Worm (Caenorhabditis elegans): ENCODE measurements around the gene clp-9.

clp-9 gene

ce11 chrV:9916665-9917064, 30.9 kb upstream of the clp-9 start, which contains the start of gene C50H2.4:
C50H2.4 (plus strand) TSS chrV:9916965.
- TF ChIP-seq nhr-11 (tag; optimal IDR thresholded peaks at IDR 0.05) (no peak), cey-2 (tag; optimal IDR thresholded peaks at IDR 0.05; ENCODE audit: borderline replicate concordance, insufficient read depth) (no peak), ztf-11 (tag; optimal IDR thresholded peaks at IDR 0.05) (no peak), egl-43 (GFP tag; IDR thresholded peaks at IDR 0.05) (no peak), T26A8.4 (GFP tag; IDR thresholded peaks at IDR 0.05) (no peak), dve-1 (tag; optimal IDR thresholded peaks at IDR 0.05; ENCODE audit: insufficient read depth) (no peak), mdt-29 (GFP tag; IDR thresholded peaks at IDR 0.05) (no peak), daf-12 (tag; optimal IDR thresholded peaks at IDR 0.05) (no peak), nhr-10 (tag; optimal IDR thresholded peaks at IDR 0.05) (no peak), nhr-25 (tag; optimal IDR thresholded peaks at IDR 0.05; ENCODE audit: borderline replicate concordance, insufficient read depth) (no peak), dpl-1 (GFP tag; optimal IDR thresholded peaks at IDR 0.05) (no peak), pqm-1 (tag; optimal IDR thresholded peaks at IDR 0.05) (no peak), madf-5 (GFP tag; IDR thresholded peaks at IDR 0.05) (no peak), ces-1 (GFP tag; optimal IDR thresholded peaks at IDR 0.05) (no peak)

ce11 chrV:9915021-9915420, 29.3 kb upstream of the clp-9 start, which contains the start of gene mec-9:
mec-9 (minus strand) TSS chrV:9915121.
- TF ChIP-seq nhr-237 (tag; optimal IDR thresholded peaks at IDR 0.05) (no peak), snpc-1.2 (GFP tag; IDR thresholded peaks at IDR 0.05) (no peak), nhr-76 (tag; optimal IDR thresholded peaks at IDR 0.05) (no peak), ceh-28 (tag; optimal IDR thresholded peaks at IDR 0.05) (no peak), sdz-12 (GFP tag; optimal IDR thresholded peaks at IDR 0.05) (no peak), nhr-11 (tag; optimal IDR thresholded peaks at IDR 0.05) (no peak), nhr-28 (tag; optimal IDR thresholded peaks at IDR 0.05) (no peak), lsy-2 (tag; optimal IDR thresholded peaks at IDR 0.05) (no peak), spr-3 (GFP tag; optimal IDR thresholded peaks at IDR 0.05) (no peak), Y105C5A.15 (GFP tag; IDR thresholded peaks at IDR 0.05) (no peak)

ce11 chrV:9913863-9914262, 28.1 kb upstream of the clp-9 start, which contains the start of gene fipr-10:
fipr-10 (plus strand) TSS chrV:9914163.
- TF ChIP-seq spr-1 (tag; optimal IDR thresholded peaks at IDR 0.05): no peak
- no peak for TF ChIP-seq hif-1 (tag; optimal IDR thresholded peaks at IDR 0.05)
- TF ChIP-seq nhr-6 (tag; optimal IDR thresholded peaks at IDR 0.05): no peak
- no peak for TF ChIP-seq zfp-2 (tag; optimal IDR thresholded peaks at IDR 0.05)
- no peak for TF ChIP-seq zip-2 (tag; optimal IDR thresholded peaks at IDR 0.05)
- no peak for TF ChIP-seq mes-2 (tag; optimal IDR thresholded peaks at IDR 0.05; ENCODE audit: poor library complexity, severe bottlenecking)
- no peak for TF ChIP-seq madf-9 (GFP tag; conservative IDR thresholded peaks at IDR 0.05)
- TF ChIP-seq snpc-1.2 (GFP tag; IDR thresholded peaks at IDR 0.05): no peak
- no peak for TF ChIP-seq ceh-82 (tag; optimal IDR thresholded peaks at IDR 0.05)

ce11 chrV:9911165-9911564, 25.4 kb upstream of the clp-9 start:
- TF ChIP-seq T26A8.4 (GFP tag; IDR thresholded peaks at IDR 0.05): no peak
- peak in 1 of 2 experiments; percentile 45 for TF ChIP-seq unc-62 (GFP tag; optimal IDR thresholded peaks at IDR 0.05 in 1 of 2)
- no peak for TF ChIP-seq unc-62 (tag; optimal IDR thresholded peaks at IDR 0.05)
- TF ChIP-seq fkh-10 (GFP tag; optimal IDR thresholded peaks at IDR 0.05): no peak
- no peak for TF ChIP-seq lin-15B (tag; optimal IDR thresholded peaks at IDR 0.05)
- no peak for TF ChIP-seq spr-3 (GFP tag; optimal IDR thresholded peaks at IDR 0.05)
- TF ChIP-seq ztf-11 (tag; optimal IDR thresholded peaks at IDR 0.05): no peak

ce11 chrV:9909624-9910023, 23.9 kb upstream of the clp-9 start:
- TF ChIP-seq zfp-3 (GFP tag; conservative IDR thresholded peaks at IDR 0.05) (no peak), nhr-237 (tag; optimal IDR thresholded peaks at IDR 0.05) (no peak), daf-12 (tag; optimal IDR thresholded peaks at IDR 0.05) (no peak), aly-2 (tag; optimal IDR thresholded peaks at IDR 0.05) (no peak), tra-1 (GFP tag; IDR thresholded peaks at IDR 0.05) (no peak), spr-1 (tag; optimal IDR thresholded peaks at IDR 0.05) (no peak), unc-62 (GFP tag; optimal IDR thresholded peaks at IDR 0.05 in 1 of 2) (peak in 1 of 2 experiments; percentile 96), unc-62 (tag; optimal IDR thresholded peaks at IDR 0.05) (no peak), Y48G9A.11 (GFP tag; IDR thresholded peaks at IDR 0.05) (no peak)

All from whole organism, L4 larva.